Fruit fly (Drosophila melanogaster): ENCODE data around the gene Cds.

The Cds gene

DNA sequence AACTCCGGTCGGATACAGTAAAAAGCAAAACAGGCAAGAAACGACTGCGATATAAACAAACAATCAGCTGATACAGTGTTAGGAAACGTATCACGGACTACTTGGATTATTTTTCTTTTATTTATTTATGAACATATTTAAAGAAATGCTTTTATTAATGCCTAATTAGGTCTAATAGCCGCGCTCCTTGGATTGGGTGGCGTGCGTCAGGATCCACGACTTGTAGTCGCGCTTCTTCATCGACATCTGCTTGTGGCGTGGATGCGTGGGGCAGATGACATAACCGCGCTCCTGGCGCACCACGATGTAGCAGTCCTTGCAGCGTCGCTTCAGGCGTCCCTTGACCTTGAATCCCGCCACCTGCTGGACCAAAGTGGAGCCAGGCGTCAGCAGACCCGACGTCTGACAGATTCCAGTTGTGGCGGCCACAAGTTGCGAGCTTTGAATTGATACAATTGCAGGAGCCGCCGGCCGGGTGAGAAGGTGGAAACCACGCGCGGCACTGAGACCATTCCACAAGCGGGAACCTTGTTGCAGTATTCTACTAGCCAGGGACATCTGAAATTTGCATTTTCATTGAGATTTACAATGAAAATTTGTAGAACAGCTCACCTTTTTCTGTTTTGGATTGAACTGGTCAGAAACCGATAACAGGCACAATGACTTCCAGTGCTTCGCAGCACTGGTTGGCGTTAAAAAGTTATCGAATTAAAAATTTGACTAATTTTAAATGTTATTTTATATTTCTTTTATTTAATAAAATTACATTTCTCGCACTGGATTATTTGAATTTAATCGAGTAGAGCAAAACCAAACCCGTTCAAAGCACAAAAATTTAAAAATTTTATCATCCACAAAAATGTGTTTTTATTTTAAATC is 2.8 kb upstream of the Cds start, which contains the start of the genes CG7550 and mRpL36:
Gene CG7550, minus strand, starts transcription at position 51 of the 879 bp plus-strand sequence.
Gene mRpL36, minus strand, starts transcription at position 652 of the 879 bp plus-strand sequence.
- TF ChIP-seq CG33017 (tag; optimal IDR thresholded peaks at IDR 0.05) (no peak), CG11617 (GFP tag; optimal IDR thresholded peaks at IDR 0.05) (peak; percentile 3)

DNA sequence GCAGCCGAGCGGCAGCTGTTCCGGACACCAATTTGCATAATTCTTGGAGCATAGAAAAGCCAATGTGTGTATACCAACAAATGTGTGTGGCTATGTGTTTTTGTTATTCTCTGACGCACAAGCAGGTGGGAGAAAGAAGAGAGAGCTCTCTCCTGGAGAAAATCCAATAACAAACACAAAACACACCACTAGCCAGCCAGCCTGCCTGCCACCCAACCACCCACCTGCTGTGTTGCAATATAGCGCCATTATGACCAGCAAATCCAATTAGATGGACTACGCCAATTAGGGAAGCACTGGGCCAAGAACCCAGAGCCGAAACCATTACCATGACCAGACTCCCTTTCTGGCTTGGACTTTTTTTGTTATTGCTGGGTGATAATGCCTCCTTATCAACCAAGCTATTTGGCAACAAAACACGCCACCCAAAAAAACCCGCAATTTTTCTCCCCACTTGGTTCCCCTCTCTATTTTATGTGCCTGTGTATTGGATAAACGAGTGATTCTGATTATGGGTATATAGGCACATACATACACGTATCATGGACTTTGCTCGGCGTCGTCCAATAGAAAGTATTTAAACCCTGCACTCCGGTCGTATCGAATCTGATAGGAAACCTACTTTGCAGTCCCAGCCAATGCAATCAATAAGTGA is 961 bp downstream of the Cds start:
- TF ChIP-seq CG5204 (GFP tag; optimal IDR thresholded peaks at IDR 0.05) (peak; percentile 42), ovo (GFP tag; optimal IDR thresholded peaks at IDR 0.05) (no peak), cnc (optimal IDR thresholded peaks at IDR 0.05) (no peak), CG1620 (GFP tag; optimal IDR thresholded peaks at IDR 0.05) (no peak), Clk (GFP tag; optimal IDR thresholded peaks at IDR 0.05) (no peak), CG12768 (GFP tag; optimal IDR thresholded peaks at IDR 0.05) (peak; percentile 72), bab1 (GFP tag; optimal IDR thresholded peaks at IDR 0.05) (no peak), toe (GFP tag; optimal IDR thresholded peaks at IDR 0.05) (peak; percentile 34), CG14711 (tag; optimal IDR thresholded peaks at IDR 0.05) (peak; percentile 27), CG7045 (GFP tag; optimal IDR thresholded peaks at IDR 0.05) (peak; percentile 38), pad (GFP tag; optimal IDR thresholded peaks at IDR 0.05) (peak; percentile 54), kay (GFP tag; ENCODE audit: borderline replicate concordance) (no peak), tj (GFP tag; optimal IDR thresholded peaks at IDR 0.05) (no peak), cic (GFP tag; optimal IDR thresholded peaks at IDR 0.05) (peak; percentile 6), Hr96 (GFP tag; optimal IDR thresholded peaks at IDR 0.05) (no peak), CG33017 (tag; optimal IDR thresholded peaks at IDR 0.05) (no peak), CG11617 (GFP tag; optimal IDR thresholded peaks at IDR 0.05) (no peak), Mnt (GFP tag; optimal IDR thresholded peaks at IDR 0.05) (peak; percentile 60), CG7101 (tag; optimal IDR thresholded peaks at IDR 0.05) (no peak), Crg-1 (GFP tag; optimal IDR thresholded peaks at IDR 0.05) (no peak)

DNA sequence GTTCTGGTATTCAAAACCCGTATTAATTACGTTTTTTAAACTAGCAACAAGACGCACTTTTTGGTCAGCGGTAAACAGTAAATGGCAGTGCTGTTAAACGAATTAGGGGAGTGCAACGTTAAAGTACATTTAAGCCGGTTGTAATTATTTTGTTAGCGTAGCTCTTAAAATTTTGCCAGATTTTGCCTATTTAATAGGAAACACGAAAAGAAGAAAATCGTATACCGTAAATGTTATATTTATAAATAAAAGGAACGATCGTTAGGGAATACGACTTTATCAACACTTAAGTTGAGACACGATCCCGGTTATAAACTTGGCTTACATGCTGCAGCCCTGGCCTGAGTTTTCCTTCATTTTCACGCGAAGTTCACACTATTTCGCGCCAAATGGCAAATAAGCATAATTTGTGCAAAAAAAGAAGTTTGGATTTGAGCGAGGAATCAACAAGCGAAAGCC is 9.9 kb downstream of the Cds start, which contains the start of the genes Setx and mus301:
Gene Setx, minus strand, starts transcription at position 51 of the 459 bp plus-strand sequence.
Gene mus301, plus strand, starts transcription at position 361 of the 459 bp plus-strand sequence.
- TF ChIP-seq CG5204 (GFP tag; optimal IDR thresholded peaks at IDR 0.05) = peak; percentile 89
- TF ChIP-seq CG12768 (GFP tag; optimal IDR thresholded peaks at IDR 0.05) = peak; percentile 88
- peak; percentile 72 for TF ChIP-seq tj (GFP tag; optimal IDR thresholded peaks at IDR 0.05)
- TF ChIP-seq pad (GFP tag; optimal IDR thresholded peaks at IDR 0.05) = peak; percentile 82
- peak; percentile 80 for TF ChIP-seq Hr96 (GFP tag; optimal IDR thresholded peaks at IDR 0.05)
- peak; percentile 89 for TF ChIP-seq toe (GFP tag; optimal IDR thresholded peaks at IDR 0.05)
- TF ChIP-seq cnc (optimal IDR thresholded peaks at IDR 0.05) = no peak
- no peak for TF ChIP-seq kay (GFP tag; ENCODE audit: borderline replicate concordance)
- peak; percentile 34 for TF ChIP-seq cic (GFP tag; optimal IDR thresholded peaks at IDR 0.05)
- peak; percentile 58 for TF ChIP-seq CG33017 (tag; optimal IDR thresholded peaks at IDR 0.05)
- TF ChIP-seq ovo (GFP tag; optimal IDR thresholded peaks at IDR 0.05) = peak; percentile 90
- peak; percentile 74 for TF ChIP-seq CG14711 (tag; optimal IDR thresholded peaks at IDR 0.05)
- TF ChIP-seq CG7045 (GFP tag; optimal IDR thresholded peaks at IDR 0.05) = peak; percentile 81
- peak; percentile 68 for TF ChIP-seq Clk (GFP tag; optimal IDR thresholded peaks at IDR 0.05)
- peak; percentile 76 for TF ChIP-seq Mnt (GFP tag; optimal IDR thresholded peaks at IDR 0.05)
- peak; percentile 91 for TF ChIP-seq Crg-1 (GFP tag; optimal IDR thresholded peaks at IDR 0.05)
- TF ChIP-seq CG7101 (tag; optimal IDR thresholded peaks at IDR 0.05) = peak; percentile 84
- peak; percentile 82 for TF ChIP-seq bab1 (GFP tag; optimal IDR thresholded peaks at IDR 0.05)
- TF ChIP-seq CG11617 (GFP tag; optimal IDR thresholded peaks at IDR 0.05) = peak; percentile 83
- peak; percentile 90 for TF ChIP-seq CG1620 (GFP tag; optimal IDR thresholded peaks at IDR 0.05)

DNA sequence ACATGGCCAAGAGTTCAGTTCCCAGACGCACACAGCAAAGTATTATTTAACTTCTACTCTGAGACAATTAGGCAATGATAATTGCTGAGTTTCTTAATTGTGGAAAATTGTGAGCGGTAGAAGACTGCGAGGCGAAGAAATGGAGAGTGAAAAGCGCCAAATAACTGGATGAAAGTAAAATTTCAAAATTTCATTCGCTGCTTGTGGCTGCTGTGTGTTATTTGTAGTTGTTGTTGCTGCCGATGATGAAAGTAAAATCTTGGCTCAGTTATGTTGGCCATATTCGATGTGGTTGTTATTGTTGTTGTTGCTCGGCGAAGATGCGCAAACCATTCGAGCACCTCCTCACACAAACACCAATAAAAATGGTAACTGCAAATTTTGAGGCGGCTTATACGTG is 22.7 kb downstream of the Cds start:
- TF ChIP-seq Hr96 (GFP tag; optimal IDR thresholded peaks at IDR 0.05) = no peak
- no peak for TF ChIP-seq toe (GFP tag; optimal IDR thresholded peaks at IDR 0.05)
- no peak for TF ChIP-seq Mnt (GFP tag; optimal IDR thresholded peaks at IDR 0.05)
- no peak for TF ChIP-seq CG1620 (GFP tag; optimal IDR thresholded peaks at IDR 0.05)
- no peak for TF ChIP-seq CG12768 (GFP tag; optimal IDR thresholded peaks at IDR 0.05)
- no peak for TF ChIP-seq CG7101 (tag; optimal IDR thresholded peaks at IDR 0.05)

DNA sequence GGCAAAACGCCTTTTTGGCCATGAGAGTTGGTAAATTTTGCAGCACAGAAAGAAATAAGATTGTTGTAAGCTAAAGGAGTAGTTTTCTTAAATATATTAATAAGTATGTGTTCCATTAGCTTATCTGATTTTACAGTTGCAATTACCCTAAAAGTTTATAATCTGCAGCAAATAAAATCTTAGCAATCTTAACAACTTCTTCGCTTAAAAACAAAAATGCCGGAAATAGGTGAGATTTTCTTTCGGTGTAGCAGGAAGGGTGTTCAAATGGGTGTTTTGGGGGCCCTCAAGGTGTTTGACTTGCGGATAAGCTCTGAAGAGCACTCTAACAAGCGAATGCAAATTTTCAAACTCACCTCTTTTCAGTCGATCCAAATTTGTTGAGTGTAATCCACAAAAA is 23.2 kb downstream of the Cds start:
- TF ChIP-seq CG14711 (tag; optimal IDR thresholded peaks at IDR 0.05) (no peak), CG1620 (GFP tag; optimal IDR thresholded peaks at IDR 0.05) (no peak), kay (GFP tag; ENCODE audit: borderline replicate concordance) (no peak), CG7045 (GFP tag; optimal IDR thresholded peaks at IDR 0.05) (no peak), CG12768 (GFP tag; optimal IDR thresholded peaks at IDR 0.05) (no peak), CG11617 (GFP tag; optimal IDR thresholded peaks at IDR 0.05) (no peak), pad (GFP tag; optimal IDR thresholded peaks at IDR 0.05) (no peak)

DNA sequence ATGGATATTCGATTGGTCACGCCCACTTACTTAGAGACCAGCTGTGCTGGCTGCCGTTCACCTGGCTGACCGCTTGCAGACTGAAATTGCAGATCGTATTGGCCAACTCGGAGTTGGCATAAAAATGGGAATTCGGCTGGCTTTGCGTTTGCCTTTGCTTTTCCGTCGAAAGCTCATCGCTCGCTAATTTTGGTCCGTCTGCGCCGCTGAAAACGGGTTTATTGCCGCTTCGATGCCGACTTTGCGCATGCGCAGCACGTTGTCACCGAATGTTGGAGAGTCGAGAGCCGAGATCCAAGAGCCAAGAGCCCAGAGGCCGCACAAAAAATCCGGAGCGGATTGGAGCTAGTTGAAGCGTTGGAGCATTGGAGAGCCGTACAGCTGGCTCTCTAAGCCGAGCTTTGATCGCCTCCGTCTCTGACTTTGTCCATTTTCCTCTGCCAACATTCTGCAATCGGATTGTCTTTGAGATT is 24.2 kb downstream of the Cds start, which contains the start of gene CG13676:
Gene CG13676, minus strand, starts transcription at position 87 of the 473 bp plus-strand sequence.
- TF ChIP-seq Hr96 (GFP tag; optimal IDR thresholded peaks at IDR 0.05) (no peak), CG5204 (GFP tag; optimal IDR thresholded peaks at IDR 0.05) (no peak), bab1 (GFP tag; optimal IDR thresholded peaks at IDR 0.05) (no peak), CG14711 (tag; optimal IDR thresholded peaks at IDR 0.05) (no peak), cnc (optimal IDR thresholded peaks at IDR 0.05) (no peak), CG7045 (GFP tag; optimal IDR thresholded peaks at IDR 0.05) (no peak), Clk (GFP tag; optimal IDR thresholded peaks at IDR 0.05) (no peak), tj (GFP tag; optimal IDR thresholded peaks at IDR 0.05) (no peak), ovo (GFP tag; optimal IDR thresholded peaks at IDR 0.05) (no peak), CG1620 (GFP tag; optimal IDR thresholded peaks at IDR 0.05) (no peak), CG12768 (GFP tag; optimal IDR thresholded peaks at IDR 0.05) (no peak), CG7101 (tag; optimal IDR thresholded peaks at IDR 0.05) (no peak), Mnt (GFP tag; optimal IDR thresholded peaks at IDR 0.05) (no peak), CG11617 (GFP tag; optimal IDR thresholded peaks at IDR 0.05) (no peak), toe (GFP tag; optimal IDR thresholded peaks at IDR 0.05) (no peak), cic (GFP tag; optimal IDR thresholded peaks at IDR 0.05) (no peak), pad (GFP tag; optimal IDR thresholded peaks at IDR 0.05) (no peak)
